Worm (Caenorhabditis elegans) whole organism, L4 larva: ENCODE measurements around the gene lys-6.
A peak's percentile ranks its signal among the peaks of the same experiment; 100 is the strongest.

ENCODE experiments used
- D1046.2 ChIP-seq: fragments of 200-800 bp; sonication (Bioruptor generic); IDR thresholded peaks from 2 replicates; pipeline ENCODE4 v1.3.6; 2022; ENCODE audit warnings: missing genetic modification characterization, missing compliant biosample characterization
- F10B5.3 ChIP-seq: sonication (generic microtip); optimal IDR thresholded peaks from 2 replicates; lab custom pipeline; 2016; ENCODE audit warnings: mild to moderate bottlenecking, missing genetic modification characterization, missing compliant biosample characterization
- T20F7.1 ChIP-seq: fragments of 200-800 bp; sonication (Bioruptor generic); optimal IDR thresholded peaks from 2 replicates; lab custom pipeline; 2018; ENCODE audit warnings: mild to moderate bottlenecking, missing genetic modification characterization, missing compliant biosample characterization
- Y75B8A.6 ChIP-seq: fragments of 200-800 bp; sonication (Bioruptor generic); IDR thresholded peaks from 2 replicates; pipeline ENCODE4 v1.3.6; 2022; ENCODE audit warnings: missing genetic modification reagents, missing genetic modification characterization, missing compliant biosample characterization
- ZK546.5 ChIP-seq, 2 experiments: sonication (generic microtip); optimal IDR thresholded peaks; 2 replicates each; lab custom pipeline; 2017; ENCODE audit warnings: missing biosample characterization in 2 of 2, missing genetic modification characterization in 2 of 2
- ama-1 ChIP-seq: fragments of 150-350 bp; optimal IDR thresholded peaks from 2 replicates; lab custom pipeline; 2014; ENCODE audit warnings: inconsistent platforms, mixed read lengths
- arid-1 ChIP-seq: fragments of 200-800 bp; sonication (Bioruptor generic); conservative IDR thresholded peaks from 2 replicates; pipeline ENCODE4 v1.3.6; 2022; ENCODE audit warnings: missing genetic modification reagents, missing genetic modification characterization, missing compliant biosample characterization
- attf-4 ChIP-seq: sonication (generic microtip); optimal IDR thresholded peaks from 3 replicates; lab custom pipeline; 2017; ENCODE audit warnings: missing biosample characterization, missing genetic modification characterization
- ceh-32 ChIP-seq: sonication (generic microtip); optimal IDR thresholded peaks from 2 replicates; lab custom pipeline; 2016; ENCODE audit warnings: mild to moderate bottlenecking, missing genetic modification characterization, missing compliant biosample characterization; ENCODE audit not compliant: poor library complexity
- ceh-82 ChIP-seq: sonication (generic microtip); optimal IDR thresholded peaks from 2 replicates; lab custom pipeline; 2017; ENCODE audit warnings: missing biosample characterization, missing genetic modification characterization
- daf-16 ChIP-seq, 3 experiments: sonication (generic microtip); optimal IDR thresholded peaks; 2 replicates each; lab custom pipeline; 2016 to 2017; ENCODE audit warnings: missing genetic modification characterization in 3 of 3, missing genetic modification reagents in 3 of 3, mild to moderate bottlenecking in 2 of 3, missing compliant biosample characterization in 2 of 3, missing biosample characterization in 1 of 3, moderate library complexity in 1 of 3
- duxl-1 ChIP-seq: sonication (generic microtip); optimal IDR thresholded peaks from 2 replicates; lab custom pipeline; 2016; ENCODE audit warnings: mild to moderate bottlenecking, missing genetic modification characterization, moderate library complexity, missing compliant biosample characterization; ENCODE audit not compliant: poor library complexity
- egl-43 ChIP-seq: fragments of 200-800 bp; sonication (Bioruptor generic); IDR thresholded peaks from 2 replicates; pipeline ENCODE4 v1.3.6; 2022; ENCODE audit warnings: missing genetic modification reagents, missing genetic modification characterization, missing compliant biosample characterization
- fkh-10 ChIP-seq: fragments of 150-350 bp; optimal IDR thresholded peaks from 2 replicates; lab custom pipeline; 2014; ENCODE audit warnings: missing biosample characterization, missing genetic modification reagents, missing genetic modification characterization
- fos-1 ChIP-seq: fragments of 150-350 bp; optimal IDR thresholded peaks from 2 replicates; lab custom pipeline; 2014; ENCODE audit warnings: missing biosample characterization, missing genetic modification characterization
- gei-8 ChIP-seq: fragments of 200-800 bp; sonication (Bioruptor generic); optimal IDR thresholded peaks from 2 replicates; lab custom pipeline; 2018; ENCODE audit warnings: mild to moderate bottlenecking, missing genetic modification characterization, missing compliant biosample characterization
- hif-1 ChIP-seq, 2 experiments: sonication (generic microtip); optimal IDR thresholded peaks; 2 replicates each; lab custom pipeline; 2016 to 2017; ENCODE audit warnings: missing compliant biosample characterization in 2 of 2, missing genetic modification characterization in 2 of 2, missing genetic modification reagents in 2 of 2, missing genotype in 2 of 2, mild to moderate bottlenecking in 1 of 2
- hlh-11 ChIP-seq: fragments of 200-800 bp; sonication (Bioruptor generic); optimal IDR thresholded peaks from 2 replicates; lab custom pipeline; 2018; ENCODE audit warnings: mild to moderate bottlenecking, missing genetic modification characterization, missing compliant biosample characterization
- hlh-30 ChIP-seq: sonication (generic microtip); optimal IDR thresholded peaks from 2 replicates; lab custom pipeline; 2017; ENCODE audit warnings: antibody characterized with exemption, mild to moderate bottlenecking, missing genetic modification characterization, missing compliant biosample characterization; ENCODE audit not compliant: insufficient read depth
- hmg-1.1 ChIP-seq: fragments of 200-800 bp; sonication (Bioruptor generic); IDR thresholded peaks from 2 replicates; pipeline ENCODE4 v1.3.6; 2022; ENCODE audit warnings: missing genetic modification reagents, missing genetic modification characterization, missing compliant biosample characterization
- lim-7 ChIP-seq: fragments of 200-800 bp; sonication (Bioruptor generic); IDR thresholded peaks from 2 replicates; pipeline ENCODE4 v1.3.6; 2022; ENCODE audit warnings: missing genetic modification characterization, missing compliant biosample characterization
- lin-15B ChIP-seq: fragments of 150-350 bp; sonication (generic microtip); optimal IDR thresholded peaks from 3 replicates; lab custom pipeline; 2014; ENCODE audit warnings: missing biosample characterization, missing genetic modification characterization
- lin-29 ChIP-seq: fragments of 200-800 bp; sonication (Bioruptor generic); IDR thresholded peaks from 2 replicates; pipeline ENCODE4 v1.3.6; 2022; ENCODE audit warnings: missing genetic modification reagents, missing genetic modification characterization, missing compliant biosample characterization
- lin-39 ChIP-seq: fragments of 150-350 bp; optimal IDR thresholded peaks from 2 replicates; lab custom pipeline; 2014; ENCODE audit warnings: missing biosample characterization, missing genetic modification reagents, missing genetic modification characterization
- lir-3 ChIP-seq: sonication (generic microtip); optimal IDR thresholded peaks from 2 replicates; lab custom pipeline; 2016; ENCODE audit warnings: mild to moderate bottlenecking, missing genetic modification characterization, missing compliant biosample characterization
- lsy-2 ChIP-seq, 2 experiments: fragments of 150-350 bp in 1 of 2; sonication (generic microtip) in 1 of 2; optimal IDR thresholded peaks; 2 replicates each; lab custom pipeline; 2014 to 2017; ENCODE audit warnings: missing biosample characterization in 2 of 2, missing genetic modification characterization in 2 of 2
- madf-5 ChIP-seq, 2 experiments: fragments of 200-800 bp; sonication (Bioruptor generic); IDR thresholded peaks; 2 replicates each; pipeline ENCODE4 v1.3.6; 2022; ENCODE audit warnings: missing compliant biosample characterization in 2 of 2, missing genetic modification characterization in 2 of 2
- madf-9 ChIP-seq: fragments of 200-800 bp; sonication (Bioruptor generic); conservative IDR thresholded peaks from 2 replicates; pipeline ENCODE4 v1.3.6; 2022; ENCODE audit warnings: missing genetic modification reagents, missing genetic modification characterization, missing compliant biosample characterization
- mdl-1 ChIP-seq, 2 experiments: fragments of 150-350 bp in 1 of 2; sonication (generic microtip) in 1 of 2; optimal IDR thresholded peaks; 2 replicates each; lab custom pipeline; 2014 to 2017; ENCODE audit warnings: missing biosample characterization in 2 of 2, missing genetic modification characterization in 2 of 2
- mdt-29 ChIP-seq: fragments of 200-800 bp; sonication (Bioruptor generic); IDR thresholded peaks from 2 replicates; pipeline ENCODE4 v1.3.6; 2022; ENCODE audit warnings: missing genetic modification reagents, missing genetic modification characterization, missing compliant biosample characterization
- mep-1 ChIP-seq: fragments of 150-350 bp; sonication (generic microtip); optimal IDR thresholded peaks from 3 replicates; lab custom pipeline; 2014; ENCODE audit warnings: missing biosample characterization, missing genetic modification characterization
- mes-2 ChIP-seq: sonication (generic microtip); optimal IDR thresholded peaks from 2 replicates; lab custom pipeline; 2016; ENCODE audit warnings: missing genotype, mild to moderate bottlenecking, missing genetic modification characterization, missing compliant biosample characterization; ENCODE audit not compliant: poor library complexity, severe bottlenecking
- nhr-102 ChIP-seq: sonication (generic microtip); optimal IDR thresholded peaks from 2 replicates; lab custom pipeline; 2016; ENCODE audit warnings: mild to moderate bottlenecking, missing genetic modification characterization, moderate library complexity, missing compliant biosample characterization
- nhr-237 ChIP-seq: sonication (generic microtip); optimal IDR thresholded peaks from 2 replicates; lab custom pipeline; 2017; ENCODE audit warnings: missing biosample characterization, missing genetic modification characterization
- nhr-25 ChIP-seq: sonication (generic microtip); optimal IDR thresholded peaks from 2 replicates; lab custom pipeline; 2017; ENCODE audit warnings: missing genetic modification characterization, mild to moderate bottlenecking, missing compliant biosample characterization, antibody characterized with exemption, moderate library complexity, borderline replicate concordance; ENCODE audit not compliant: insufficient read depth
- nhr-28 ChIP-seq: fragments of 150-350 bp; optimal IDR thresholded peaks from 2 replicates; lab custom pipeline; 2014; ENCODE audit warnings: missing biosample characterization, missing genetic modification characterization
- nhr-42 ChIP-seq: fragments of 200-800 bp; sonication (Bioruptor generic); IDR thresholded peaks from 2 replicates; pipeline ENCODE4 v1.3.6; 2022; ENCODE audit warnings: missing genetic modification characterization, missing compliant biosample characterization
- nhr-76 ChIP-seq: fragments of 150-350 bp; optimal IDR thresholded peaks from 2 replicates; lab custom pipeline; 2014; ENCODE audit warnings: missing biosample characterization, missing genetic modification characterization
- nhr-77 ChIP-seq: fragments of 150-350 bp; optimal IDR thresholded peaks from 2 replicates; lab custom pipeline; 2014; ENCODE audit warnings: missing biosample characterization, missing genetic modification characterization
- pha-4 ChIP-seq, 2 experiments: fragments of 150-350 bp in 1 of 2; fragments of 200-800 bp in 1 of 2; sonication (Bioruptor generic) in 1 of 2; IDR thresholded peaks in 1 of 2; optimal IDR thresholded peaks in 1 of 2; 2 replicates each; pipeline versions ENCODE4 v1.3.6 to Lab custom; 2014 to 2022; ENCODE audit warnings: missing genetic modification characterization in 2 of 2, missing genetic modification reagents in 2 of 2, missing biosample characterization in 1 of 2, missing compliant biosample characterization in 1 of 2
- php-3 ChIP-seq: fragments of 200-800 bp; sonication (Bioruptor generic); IDR thresholded peaks from 2 replicates; pipeline ENCODE4 v1.3.6; 2022; ENCODE audit warnings: missing genetic modification reagents, missing genetic modification characterization, missing compliant biosample characterization
- pqm-1 ChIP-seq: sonication (generic microtip); optimal IDR thresholded peaks from 2 replicates; lab custom pipeline; 2017; ENCODE audit warnings: missing biosample characterization, missing genetic modification characterization
- sdz-12 ChIP-seq: fragments of 200-800 bp; sonication (Bioruptor generic); optimal IDR thresholded peaks from 2 replicates; lab custom pipeline; 2018; ENCODE audit warnings: mild to moderate bottlenecking, missing genetic modification characterization, missing compliant biosample characterization
- skn-1 ChIP-seq: fragments of 150-350 bp; optimal IDR thresholded peaks from 2 replicates; lab custom pipeline; 2014; ENCODE audit warnings: missing biosample characterization, missing genetic modification characterization
- tag-97 ChIP-seq: fragments of 200-800 bp; sonication (Bioruptor generic); IDR thresholded peaks from 2 replicates; pipeline ENCODE4 v1.3.6; 2022; ENCODE audit warnings: missing genetic modification characterization, missing compliant biosample characterization
- tra-1 ChIP-seq: fragments of 200-800 bp; sonication (Bioruptor generic); IDR thresholded peaks from 2 replicates; pipeline ENCODE4 v1.3.6; 2022; ENCODE audit warnings: missing genetic modification reagents, missing genetic modification characterization, missing compliant biosample characterization
- unc-62 ChIP-seq, 3 experiments: fragments of 150-350 bp in 1 of 3; sonication (generic microtip); optimal IDR thresholded peaks in 2 of 3; peaks in 1 of 3; 1 replicate in 1 of 3; 2 replicates in 2 of 3; lab custom pipeline; 2014 to 2017; ENCODE audit warnings: missing biosample characterization in 3 of 3, missing genetic modification characterization in 3 of 3, missing genetic modification reagents in 3 of 3, missing genotype in 1 of 3
- vab-7 ChIP-seq: fragments of 200-800 bp; sonication (Bioruptor generic); IDR thresholded peaks from 2 replicates; pipeline ENCODE4 v1.3.6; 2022; ENCODE audit warnings: missing genetic modification reagents, missing genetic modification characterization, missing compliant biosample characterization
- zip-2 ChIP-seq: fragments of 150-350 bp; optimal IDR thresholded peaks from 2 replicates; lab custom pipeline; 2014; ENCODE audit warnings: missing biosample characterization, missing genetic modification characterization
- ztf-7 ChIP-seq: fragments of 150-350 bp; optimal IDR thresholded peaks from 2 replicates; lab custom pipeline; 2014; ENCODE audit warnings: missing biosample characterization, missing genetic modification characterization

The lys-6 gene

DNA sequence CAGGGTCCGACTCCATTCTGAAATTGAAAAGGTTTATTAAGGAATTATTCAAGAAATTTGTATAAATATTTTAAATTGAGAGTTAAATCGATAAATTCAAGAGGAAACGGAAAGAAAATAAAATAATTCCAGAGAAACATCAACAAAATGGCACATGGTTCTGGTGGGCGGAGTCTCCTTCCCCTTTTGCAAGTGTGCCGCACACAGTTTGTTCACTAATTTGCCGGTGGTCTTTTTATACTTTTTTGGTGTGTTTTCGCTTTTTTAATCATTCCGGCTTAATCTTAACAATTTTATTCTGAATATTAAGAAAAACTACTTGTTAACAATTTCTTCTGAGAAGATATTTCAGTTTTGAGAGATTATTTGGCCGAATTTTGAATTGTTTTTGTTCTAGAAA lies 22.8 kb downstream of the lys-6 start, which contains the start of the genes ragc-1 and Y24F12A.1 (continued):
- TF ChIP-seq lsy-2 (tag; optimal IDR thresholded peaks at IDR 0.05; lab: Kevin White, UChicago) = peak in 1 of 2 experiments; percentile 72
- TF ChIP-seq unc-62 (GFP tag; optimal IDR thresholded peaks at IDR 0.05 in 1 of 2; lab: Kevin White, UChicago) = no peak
- TF ChIP-seq unc-62 (tag; optimal IDR thresholded peaks at IDR 0.05; lab: Kevin White, UChicago) = no peak
- TF ChIP-seq hmg-1.1 (GFP tag; lab: Robert Waterston, UW) = no peak
- TF ChIP-seq mdt-29 (GFP tag; lab: Robert Waterston, UW) = no peak
- peak in 1 of 2 experiments; percentile 2 for TF ChIP-seq hif-1 (tag; optimal IDR thresholded peaks at IDR 0.05; lab: Kevin White, UChicago)
- no peak for TF ChIP-seq lin-39 (tag; lab: Kevin White, UChicago)
- no peak for TF ChIP-seq skn-1 (tag; lab: Kevin White, UChicago)
- no peak for TF ChIP-seq attf-4 (tag; lab: Kevin White, UChicago)
- no peak for TF ChIP-seq nhr-102 (tag; lab: Kevin White, UChicago)
- no peak for TF ChIP-seq madf-5 (GFP tag; IDR thresholded peaks at IDR 0.05; lab: Robert Waterston, UW)
- peak; percentile 82 for TF ChIP-seq hlh-30 (tag; lab: Kevin White, UChicago)
- no peak for TF ChIP-seq ZK546.5 (tag; optimal IDR thresholded peaks at IDR 0.05; lab: Kevin White, UChicago)
- TF ChIP-seq pha-4 (GFP tag; IDR thresholded peaks at IDR 0.05; lab: Robert Waterston, UW) = no peak
- peak; percentile 51 for TF ChIP-seq pha-4 (tag; optimal IDR thresholded peaks at IDR 0.05; lab: Kevin White, UChicago)
- TF ChIP-seq lin-15B (tag; lab: Kevin White, UChicago) = no peak
- TF ChIP-seq lir-3 (tag; lab: Kevin White, UChicago) = no peak
- no peak for TF ChIP-seq fos-1 (tag; lab: Kevin White, UChicago)
- TF ChIP-seq nhr-42 (GFP tag; lab: Robert Waterston, UW) = no peak
- no peak for TF ChIP-seq egl-43 (GFP tag; lab: Robert Waterston, UW)
- TF ChIP-seq nhr-25 (tag; lab: Kevin White, UChicago) = no peak
- TF ChIP-seq D1046.2 (GFP tag; lab: Robert Waterston, UW) = no peak
- TF ChIP-seq duxl-1 (tag; lab: Kevin White, UChicago) = no peak
- peak in 1 of 2 experiments; percentile 77 for TF ChIP-seq mdl-1 (tag; optimal IDR thresholded peaks at IDR 0.05; lab: Kevin White, UChicago)
- TF ChIP-seq nhr-77 (tag; lab: Kevin White, UChicago) = peak; percentile 27
- peak; percentile 3 for TF ChIP-seq T20F7.1 (GFP tag; lab: Kevin White, UChicago)
- no peak for TF ChIP-seq sdz-12 (GFP tag; lab: Kevin White, UChicago)
- TF ChIP-seq fkh-10 (GFP tag; lab: Kevin White, UChicago) = no peak
- no peak for TF ChIP-seq gei-8
- TF ChIP-seq nhr-237 (tag; lab: Kevin White, UChicago) = no peak
- TF ChIP-seq php-3 = no peak
- peak; percentile 83 for TF ChIP-seq mes-2 (tag; lab: Kevin White, UChicago)
- TF ChIP-seq ama-1 (lab: Kevin White, UChicago) = no peak
- no peak for TF ChIP-seq zip-2 (tag; lab: Kevin White, UChicago)
- no peak for TF ChIP-seq Y75B8A.6 (GFP tag; lab: Robert Waterston, UW)
- TF ChIP-seq madf-9 (GFP tag; lab: Robert Waterston, UW) = no peak
- peak; percentile 31 for TF ChIP-seq nhr-28
- no peak for TF ChIP-seq tag-97 (GFP tag; lab: Robert Waterston, UW)
- TF ChIP-seq F10B5.3 (tag; lab: Kevin White, UChicago) = no peak
- TF ChIP-seq lin-29 = no peak
- TF ChIP-seq ztf-7 (tag; lab: Kevin White, UChicago) = no peak
- peak; percentile 44 for TF ChIP-seq hlh-11 (tag; lab: Kevin White, UChicago)
- TF ChIP-seq tra-1 (GFP tag; lab: Robert Waterston, UW) = no peak
- TF ChIP-seq daf-16 (GFP tag; optimal IDR thresholded peaks at IDR 0.05; lab: Kevin White, UChicago) = no peak
- TF ChIP-seq daf-16 (tag; optimal IDR thresholded peaks at IDR 0.05; lab: Kevin White, UChicago) = peak; percentile 57
- no peak for TF ChIP-seq ceh-82
- no peak for TF ChIP-seq pqm-1
- no peak for TF ChIP-seq ceh-32 (tag; lab: Kevin White, UChicago)
- TF ChIP-seq mep-1 (tag; lab: Kevin White, UChicago) = peak; percentile 76
- no peak for TF ChIP-seq nhr-76 (tag; lab: Kevin White, UChicago)
- no peak for TF ChIP-seq arid-1 (GFP tag; lab: Robert Waterston, UW)
- no peak for TF ChIP-seq vab-7 (GFP tag; lab: Robert Waterston, UW)
- no peak for TF ChIP-seq lim-7 (GFP tag; lab: Robert Waterston, UW)
